Fruit fly (Drosophila melanogaster) whole organism, embryonic: ENCODE measurements around the gene CG33483.

Experiments used
- Asciz ChIP-seq: fragments of 200-800 bp; sonication (Bioruptor generic); optimal IDR thresholded peaks from 2 replicates; lab custom pipeline; 2017; ENCODE audit warnings: missing biosample characterization, mild to moderate bottlenecking, missing genetic modification characterization, missing genetic modification reagents
- Atf3 ChIP-seq: fragments of 200-800 bp; sonication (Bioruptor generic); optimal IDR thresholded peaks from 3 replicates; lab custom pipeline; 2016; ENCODE audit warnings: missing biosample characterization, missing genetic modification characterization
- Awh ChIP-seq: fragments of 200-800 bp; sonication (Bioruptor generic); IDR thresholded peaks from 2 replicates; pipeline ENCODE4, ENCODE4 v1.3.6; 2022; ENCODE audit warnings: missing biosample characterization, missing genetic modification characterization
- BtbVII ChIP-seq: fragments of 200-800 bp; sonication (Bioruptor generic); optimal IDR thresholded peaks from 3 replicates; lab custom pipeline; 2017; ENCODE audit warnings: missing biosample characterization, mild to moderate bottlenecking, missing genetic modification characterization
- CG12104 ChIP-seq: fragments of 200-800 bp; sonication (Bioruptor generic); optimal IDR thresholded peaks from 3 replicates; lab custom pipeline; 2016; ENCODE audit warnings: missing biosample characterization, missing genetic modification characterization
- CG1233 ChIP-seq: fragments of 200-800 bp; sonication (Bioruptor generic); optimal IDR thresholded peaks from 4 replicates; lab custom pipeline; 2018; ENCODE audit warnings: missing biosample characterization, mild to moderate bottlenecking, missing genetic modification characterization
- CG15011 ChIP-seq: fragments of 200-800 bp; sonication (Bioruptor generic); optimal IDR thresholded peaks from 3 replicates; lab custom pipeline; 2018; ENCODE audit warnings: missing biosample characterization, mild to moderate bottlenecking, missing genetic modification characterization
- CG1792 ChIP-seq: fragments of 200-800 bp; sonication (Bioruptor generic); optimal IDR thresholded peaks from 2 replicates; lab custom pipeline; 2016; ENCODE audit warnings: missing biosample characterization, missing genetic modification characterization
- CG1832 ChIP-seq: fragments of 200-800 bp; sonication (Bioruptor generic); optimal IDR thresholded peaks from 2 replicates; lab custom pipeline; 2017; ENCODE audit warnings: missing biosample characterization, mild to moderate bottlenecking, missing genetic modification characterization, inconsistent platforms
- CG2678 ChIP-seq: fragments of 200-800 bp; sonication (Bioruptor generic); optimal IDR thresholded peaks from 3 replicates; lab custom pipeline; 2019; ENCODE audit warnings: missing biosample characterization, mild to moderate bottlenecking, missing genetic modification characterization, moderate library complexity
- CG3163 ChIP-seq: fragments of 200-800 bp; sonication (Bioruptor generic); optimal IDR thresholded peaks from 3 replicates; lab custom pipeline; 2016; ENCODE audit warnings: missing biosample characterization, missing genetic modification characterization
- CG32772 ChIP-seq: fragments of 200-800 bp; sonication (Bioruptor generic); IDR thresholded peaks from 2 replicates; pipeline ENCODE4 v1.3.6; 2022; ENCODE audit warnings: missing biosample characterization, missing genetic modification characterization
- CG3838 ChIP-seq: fragments of 200-800 bp; sonication (Bioruptor generic); optimal IDR thresholded peaks from 3 replicates; lab custom pipeline; 2016; ENCODE audit warnings: missing biosample characterization, missing genetic modification characterization
- CG42726 ChIP-seq: fragments of 200-800 bp; sonication (Bioruptor generic); IDR thresholded peaks from 2 replicates; pipeline ENCODE4 v1.3.6; 2022; ENCODE audit warnings: missing biosample characterization, missing genetic modification characterization; ENCODE audit not compliant: partially characterized antibody
- CG7271 ChIP-seq: fragments of 200-800 bp; sonication (Bioruptor generic); optimal IDR thresholded peaks from 2 replicates; lab custom pipeline; 2018; ENCODE audit warnings: missing biosample characterization, mild to moderate bottlenecking, missing genetic modification characterization, moderate library complexity
- CG9609 ChIP-seq: fragments of 200-800 bp; sonication (Bioruptor generic); optimal IDR thresholded peaks from 3 replicates; lab custom pipeline; 2016; ENCODE audit warnings: missing biosample characterization, missing genetic modification characterization
- CrebB ChIP-seq: fragments of 200-800 bp; sonication (Bioruptor generic); optimal IDR thresholded peaks from 3 replicates; lab custom pipeline; 2018; ENCODE audit warnings: missing biosample characterization, mild to moderate bottlenecking, missing genetic modification characterization
- Dek ChIP-seq: fragments of 200-800 bp; sonication (Bioruptor generic); optimal IDR thresholded peaks from 3 replicates; lab custom pipeline; 2019; ENCODE audit warnings: missing biosample characterization, mild to moderate bottlenecking, missing genetic modification characterization, moderate library complexity
- Dfd ChIP-seq, 2 experiments: fragments of >200 bp; optimal IDR thresholded peaks; 2 replicates each; lab custom pipeline; 2017; ENCODE audit warnings: missing biosample characterization in 2 of 2, missing genetic modification characterization in 2 of 2
- Dip3 ChIP-seq: fragments of 200-800 bp; sonication (Bioruptor generic); optimal IDR thresholded peaks from 3 replicates; lab custom pipeline; 2016; ENCODE audit warnings: missing biosample characterization, missing genetic modification characterization
- E2f2 ChIP-seq: fragments of 200-800 bp; sonication (Bioruptor generic); IDR thresholded peaks from 2 replicates; pipeline ENCODE4 v1.3.6; 2022; ENCODE audit warnings: missing biosample characterization, missing genetic modification characterization
- Fer3 ChIP-seq: fragments of 200-800 bp; sonication (Bioruptor generic); optimal IDR thresholded peaks from 2 replicates; lab custom pipeline; 2018; ENCODE audit warnings: missing biosample characterization, mild to moderate bottlenecking, missing genetic modification characterization, moderate library complexity
- H2.0 ChIP-seq: fragments of 200-800 bp; sonication (Bioruptor generic); IDR thresholded peaks from 2 replicates; pipeline ENCODE4 v1.3.6; 2022; ENCODE audit warnings: missing biosample characterization, missing genetic modification characterization
- HLHmδ ChIP-seq: fragments of 200-800 bp; sonication (Bioruptor generic); optimal IDR thresholded peaks from 2 replicates; lab custom pipeline; 2018; ENCODE audit warnings: missing biosample characterization, mild to moderate bottlenecking, missing genetic modification characterization, moderate library complexity
- Hr51 ChIP-seq, 2 experiments: fragments of 200-800 bp; sonication (Bioruptor generic); optimal IDR thresholded peaks; 2 replicates in 1 of 2; 3 replicates in 1 of 2; lab custom pipeline; 2016 to 2018; ENCODE audit warnings: missing biosample characterization in 2 of 2, missing genetic modification characterization in 2 of 2, mild to moderate bottlenecking in 1 of 2, moderate library complexity in 1 of 2
- Hr78 ChIP-seq, 2 experiments: fragments of 200-800 bp in 1 of 2; fragments of >200 bp in 1 of 2; sonication (Bioruptor generic) in 1 of 2; optimal IDR thresholded peaks; 2 replicates each; lab custom pipeline; 2017 to 2019; ENCODE audit warnings: missing biosample characterization in 2 of 2, missing genetic modification characterization in 2 of 2, mild to moderate bottlenecking in 1 of 2, moderate library complexity in 1 of 2
- Sin3A ChIP-seq: fragments of >200 bp; optimal IDR thresholded peaks from 2 replicates; lab custom pipeline; 2018
- TFAM ChIP-seq: fragments of 200-800 bp; sonication (Bioruptor generic); optimal IDR thresholded peaks from 2 replicates; lab custom pipeline; 2017; ENCODE audit warnings: missing biosample characterization, missing genetic modification characterization, inconsistent platforms
- ash1 ChIP-seq: fragments of 200-800 bp; sonication (Bioruptor generic); optimal IDR thresholded peaks from 2 replicates; lab custom pipeline; 2018; ENCODE audit warnings: missing biosample characterization, mild to moderate bottlenecking, missing genetic modification characterization
- az2 ChIP-seq: fragments of 200-800 bp; sonication (Bioruptor generic); optimal IDR thresholded peaks from 3 replicates; lab custom pipeline; 2016; ENCODE audit warnings: missing biosample characterization, missing genetic modification characterization
- bsh ChIP-seq, 2 experiments: fragments of 200-800 bp; sonication (Bioruptor generic); optimal IDR thresholded peaks; 2 replicates each; lab custom pipeline; 2017 to 2018; ENCODE audit warnings: mild to moderate bottlenecking in 2 of 2, missing biosample characterization in 2 of 2, missing genetic modification characterization in 2 of 2, moderate library complexity in 1 of 2
- caup ChIP-seq: fragments of 200-800 bp; sonication (Bioruptor generic); optimal IDR thresholded peaks from 3 replicates; lab custom pipeline; 2017; ENCODE audit warnings: missing biosample characterization, mild to moderate bottlenecking, missing genetic modification characterization, moderate library complexity; ENCODE audit not compliant: severe bottlenecking
- dpn ChIP-seq, 2 experiments: fragments of 200-800 bp; sonication (Bioruptor generic); optimal IDR thresholded peaks; 3 replicates each; lab custom pipeline; 2016; ENCODE audit warnings: missing biosample characterization in 2 of 2, missing genetic modification characterization in 2 of 2
- dysf ChIP-seq: fragments of 200-800 bp; sonication (Bioruptor generic); IDR thresholded peaks from 3 replicates; pipeline ENCODE4 v1.3.6; 2022; ENCODE audit warnings: missing biosample characterization, missing genetic modification characterization
- ewg ChIP-seq: fragments of 200-800 bp; sonication (Bioruptor generic); optimal IDR thresholded peaks from 3 replicates; lab custom pipeline; 2017; ENCODE audit warnings: mild to moderate bottlenecking, missing biosample characterization, missing genetic modification reagents, missing genetic modification characterization
- fd3F ChIP-seq: fragments of 200-800 bp; sonication (Bioruptor generic); optimal IDR thresholded peaks from 2 replicates; lab custom pipeline; 2018; ENCODE audit warnings: missing biosample characterization, mild to moderate bottlenecking, missing genetic modification characterization, moderate library complexity
- fd96Cb ChIP-seq: fragments of 200-800 bp; sonication (Bioruptor generic); optimal IDR thresholded peaks from 2 replicates; lab custom pipeline; 2018; ENCODE audit warnings: missing biosample characterization, mild to moderate bottlenecking, missing genetic modification characterization, moderate library complexity
- h ChIP-seq: fragments of >200 bp; optimal IDR thresholded peaks from 2 replicates; lab custom pipeline; 2017
- jigr1 ChIP-seq: fragments of 200-800 bp; sonication (Bioruptor generic); IDR thresholded peaks from 3 replicates; pipeline ENCODE4 v1.3.6; 2022; ENCODE audit warnings: missing biosample characterization, missing genetic modification characterization
- mirr ChIP-seq: fragments of 200-800 bp; sonication (Bioruptor generic); optimal IDR thresholded peaks from 3 replicates; lab custom pipeline; 2018; ENCODE audit warnings: missing biosample characterization, mild to moderate bottlenecking, missing genetic modification characterization
- nmo ChIP-seq: fragments of 200-800 bp; sonication (Bioruptor generic); optimal IDR thresholded peaks from 2 replicates; lab custom pipeline; 2018; ENCODE audit warnings: missing biosample characterization, mild to moderate bottlenecking, missing genetic modification characterization, moderate library complexity
- pan ChIP-seq, 4 experiments: fragments of >200 bp in 3 of 4; fragments of 200-800 bp in 1 of 4; sonication (Bioruptor generic) in 1 of 4; optimal IDR thresholded peaks in 3 of 4; IDR thresholded peaks in 1 of 4; 2 replicates each; pipeline versions ENCODE4 v1.3.6 to Lab custom; 2017 to 2022; ENCODE audit warnings: missing biosample characterization in 2 of 4, missing genetic modification characterization in 2 of 4, mixed read lengths in 1 of 4
- row ChIP-seq: fragments of 200-800 bp; sonication (Bioruptor generic); IDR thresholded peaks from 3 replicates; pipeline ENCODE4 v1.3.6; 2022; ENCODE audit warnings: missing biosample characterization, missing genetic modification characterization
- slbo ChIP-seq: fragments of 200-800 bp; sonication (Bioruptor generic); IDR thresholded peaks from 2 replicates; pipeline ENCODE4 v1.3.6; 2022; ENCODE audit warnings: missing biosample characterization, missing genetic modification characterization
- slou ChIP-seq: fragments of 200-800 bp; sonication (Bioruptor generic); optimal IDR thresholded peaks from 3 replicates; lab custom pipeline; 2016; ENCODE audit warnings: missing biosample characterization, missing genetic modification characterization
- trh ChIP-seq: fragments of 200-800 bp; sonication (Bioruptor generic); optimal IDR thresholded peaks from 2 replicates; lab custom pipeline; 2016; ENCODE audit warnings: missing biosample characterization, missing genetic modification characterization
- ttk ChIP-seq: fragments of 200-800 bp; sonication (Bioruptor generic); IDR thresholded peaks from 2 replicates; pipeline ENCODE4 v2.1.2; 2022; ENCODE audit warnings: missing biosample characterization, missing genetic modification characterization
- unc-4 ChIP-seq: fragments of 200-800 bp; sonication (Bioruptor generic); IDR thresholded peaks from 2 replicates; pipeline ENCODE4 v1.3.6; 2022; ENCODE audit warnings: missing biosample characterization, missing genetic modification characterization; ENCODE audit not compliant: partially characterized antibody
- unpg ChIP-seq: fragments of 200-800 bp; sonication (Bioruptor generic); optimal IDR thresholded peaks from 3 replicates; lab custom pipeline; 2018; ENCODE audit warnings: missing biosample characterization, mild to moderate bottlenecking, missing genetic modification characterization, moderate library complexity
- usp ChIP-seq: fragments of >200 bp; optimal IDR thresholded peaks from 2 replicates; lab custom pipeline; 2017; ENCODE audit warnings: missing biosample characterization, missing genetic modification characterization

The CG33483 gene

DNA sequence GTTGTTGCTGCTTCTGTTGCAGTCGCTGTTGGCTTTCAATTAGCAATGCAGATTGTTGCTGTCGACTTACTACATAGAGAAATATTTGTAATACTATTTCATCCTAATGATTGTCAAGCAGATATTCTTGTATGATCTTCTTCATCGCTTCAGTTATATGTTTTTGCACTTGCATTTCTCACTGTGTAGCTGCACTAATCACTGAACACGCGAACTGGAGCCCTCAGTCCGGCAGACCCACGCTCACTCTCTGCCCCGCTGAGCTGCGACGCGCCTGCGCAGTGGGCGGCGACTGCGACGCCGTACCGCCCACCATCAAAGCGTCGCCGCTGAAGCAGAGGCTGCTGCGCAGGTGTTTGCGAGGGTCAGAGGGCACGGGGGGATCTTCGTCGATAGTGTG is 27.3 kb downstream of the CG33483 start:
- peak in 1 of 2 experiments; percentile 37 for TF ChIP-seq bsh (GFP tag; optimal IDR thresholded peaks at IDR 0.05; lab: Kevin White, UChicago)
- no peak for TF ChIP-seq CG15011
- TF ChIP-seq CrebB, result no peak
- TF ChIP-seq trh (GFP tag; lab: Kevin White, UChicago), result no peak
- TF ChIP-seq Awh (GFP tag; lab: Robert Waterston, UW), result peak; percentile 54
- no peak for TF ChIP-seq E2f2 (GFP tag; lab: Robert Waterston, UW)
- peak in 1 of 2 experiments; percentile 25 for TF ChIP-seq Hr51 (GFP tag; optimal IDR thresholded peaks at IDR 0.05; lab: Kevin White, UChicago)
- no peak for TF ChIP-seq CG1233 (GFP tag; lab: Kevin White, UChicago)
- peak in 1 of 2 experiments; percentile 59 for TF ChIP-seq Hr78 (GFP tag; optimal IDR thresholded peaks at IDR 0.05; lab: Kevin White, UChicago)
- no peak for TF ChIP-seq TFAM (GFP tag; lab: Kevin White, UChicago)
- no peak for TF ChIP-seq Dfd (GFP tag; optimal IDR thresholded peaks at IDR 0.05; lab: Kevin White, UChicago)
- no peak for TF ChIP-seq Sin3A (lab: Kevin White, UChicago)
- peak; percentile 34; the same call in 1 of the 3 replicates for TF ChIP-seq dysf (GFP tag; lab: Robert Waterston, UW)
- TF ChIP-seq CG32772 (GFP tag; lab: Robert Waterston, UW), result peak; percentile 21; the same call in 1 of the 2 replicates
- no peak for TF ChIP-seq jigr1 (GFP tag; lab: Robert Waterston, UW)
- TF ChIP-seq ttk (GFP tag; lab: Robert Waterston, UW), result no peak
- peak; percentile 16 for TF ChIP-seq CG2678 (tag; lab: Kevin White, UChicago)
- TF ChIP-seq Atf3 (GFP tag; lab: Kevin White, UChicago), result no peak
- TF ChIP-seq mirr (GFP tag; lab: Kevin White, UChicago), result no peak
- TF ChIP-seq caup (GFP tag; lab: Kevin White, UChicago), result no peak
- TF ChIP-seq CG7271, result no peak
- no peak for TF ChIP-seq HLHmδ (GFP tag; lab: Kevin White, UChicago)
- no peak for TF ChIP-seq CG1832 (GFP tag; lab: Kevin White, UChicago)
- no peak for TF ChIP-seq pan (optimal IDR thresholded peaks at IDR 0.05; lab: Kevin White, UChicago)
- TF ChIP-seq pan (GFP tag; optimal IDR thresholded peaks at IDR 0.05 in 1 of 2, IDR thresholded peaks at IDR 0.05 in 1 of 2), result peak in 1 of 2 experiments; percentile 28
- TF ChIP-seq Dip3 (GFP tag; lab: Kevin White, UChicago), result no peak
- no peak for TF ChIP-seq unpg (GFP tag; lab: Kevin White, UChicago)
- TF ChIP-seq nmo, result peak; percentile 4
- peak in 1 of 2 experiments; percentile 1 for TF ChIP-seq dpn (GFP tag; optimal IDR thresholded peaks at IDR 0.05; lab: Kevin White, UChicago)
- TF ChIP-seq CG1792 (GFP tag; lab: Kevin White, UChicago), result no peak
- no peak for TF ChIP-seq BtbVII (GFP tag; lab: Kevin White, UChicago)
- peak; percentile 34; the same call in 1 of the 2 replicates for TF ChIP-seq slbo
- TF ChIP-seq H2.0 (GFP tag; lab: Robert Waterston, UW), result 0 out of 2 replicates have a peak, but pooled peaks have one; percentile 3
- no peak for TF ChIP-seq unc-4 (GFP tag; lab: Robert Waterston, UW)
- peak; percentile 38 for TF ChIP-seq ewg (GFP tag; lab: Kevin White, UChicago)
- no peak for TF ChIP-seq CG12104 (GFP tag; lab: Kevin White, UChicago)
- TF ChIP-seq CG3163, result no peak
- TF ChIP-seq Fer3 (tag; lab: Kevin White, UChicago), result no peak
- no peak for TF ChIP-seq fd96Cb (tag; lab: Kevin White, UChicago)
- no peak for TF ChIP-seq az2 (GFP tag; lab: Kevin White, UChicago)
- no peak for TF ChIP-seq usp (GFP tag; lab: Kevin White, UChicago)
- TF ChIP-seq h (lab: Kevin White, UChicago), result no peak
- no peak for TF ChIP-seq fd3F (GFP tag; lab: Kevin White, UChicago)
- TF ChIP-seq CG9609 (GFP tag; lab: Kevin White, UChicago), result no peak
- TF ChIP-seq Asciz, result no peak
- TF ChIP-seq CG3838, result no peak
- TF ChIP-seq row (GFP tag; lab: Robert Waterston, UW), result peak; percentile 32; the same call in 2 of the 3 replicates
- TF ChIP-seq CG42726 (GFP tag; lab: Robert Waterston, UW), result no peak
- TF ChIP-seq ash1 (GFP tag; lab: Kevin White, UChicago), result no peak
- no peak for TF ChIP-seq slou (GFP tag; lab: Kevin White, UChicago)
- no peak for TF ChIP-seq Dek
